Fruit fly (Drosophila melanogaster): ENCODE results near the gene CG31219.

- no peak for TF ChIP-seq psq (optimal IDR thresholded peaks at IDR 0.05)
- no peak for TF ChIP-seq h (optimal IDR thresholded peaks at IDR 0.05)
- no peak for TF ChIP-seq ttk (optimal IDR thresholded peaks at IDR 0.05)
- TF ChIP-seq insv (optimal IDR thresholded peaks at IDR 0.05) = no peak
Measured at dm6 chr3R:19671223-19671991, 20.6 kb downstream of the CG31219 start, which contains the start of gene Naam.
